Fruit fly (Drosophila melanogaster): Measurements from ENCODE around the gene geko.

dm6 chr3L:18163127-18163526 lies 23.9 kb downstream of the geko start:
- TF ChIP-seq psq (optimal IDR thresholded peaks at IDR 0.05) (no peak), Myc (optimal IDR thresholded peaks at IDR 0.05) (no peak), insv (optimal IDR thresholded peaks at IDR 0.05) (no peak), ttk (optimal IDR thresholded peaks at IDR 0.05) (no peak), h (optimal IDR thresholded peaks at IDR 0.05) (no peak), Sin3A (optimal IDR thresholded peaks at IDR 0.05) (no peak)
